Fruit fly (Drosophila melanogaster) S2 (cell line): ENCODE measurements around the gene CG32069.

Experiments used
- CG8478 ChIP-seq: fragments of >200 bp; optimal IDR thresholded peaks from 2 replicates; lab custom pipeline; 2018
- CTCF ChIP-seq, 2 experiments: fragments of >200 bp; optimal IDR thresholded peaks; 2 replicates each; lab custom pipeline; 2018

DNA sequence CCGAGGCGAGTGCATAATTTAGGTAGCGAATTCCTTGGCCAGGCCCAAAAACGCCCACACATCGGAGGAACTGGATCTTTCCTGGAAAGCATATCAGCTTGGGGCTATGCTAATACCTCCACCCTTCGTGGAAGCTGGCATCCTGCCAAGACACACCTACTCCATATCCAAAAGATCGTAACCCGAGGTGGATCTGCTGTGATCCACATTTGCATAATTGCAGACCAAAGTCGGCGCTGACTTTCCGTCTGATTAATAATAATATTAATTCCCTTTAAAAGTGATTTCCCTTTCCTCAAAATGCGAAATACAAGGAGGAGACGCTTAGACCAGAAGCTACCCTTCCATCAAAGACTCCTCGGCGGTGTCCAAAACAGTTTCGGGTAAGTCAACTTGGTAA is 37.2 kb downstream of the CG32069 start, which contains the start of gene CG32079:
- no peak for TF ChIP-seq CG8478
- no peak for TF ChIP-seq CTCF (optimal IDR thresholded peaks at IDR 0.05; lab: Kevin White, UChicago)
